Worm (Caenorhabditis elegans) whole organism, early embryonic: ENCODE results near the gene ZK1320.2.

Source experiments
- hnd-1 ChIP-seq: sonication (generic microtip); optimal IDR thresholded peaks from 2 replicates; lab custom pipeline; 2016; ENCODE audit warnings: missing genetic modification characterization, missing compliant biosample characterization
- scrt-1 ChIP-seq: fragments of 200-800 bp; sonication (Bioruptor generic); IDR thresholded peaks from 2 replicates; pipeline ENCODE4 v1.3.6; 2022; ENCODE audit warnings: missing genetic modification characterization, missing compliant biosample characterization

DNA sequence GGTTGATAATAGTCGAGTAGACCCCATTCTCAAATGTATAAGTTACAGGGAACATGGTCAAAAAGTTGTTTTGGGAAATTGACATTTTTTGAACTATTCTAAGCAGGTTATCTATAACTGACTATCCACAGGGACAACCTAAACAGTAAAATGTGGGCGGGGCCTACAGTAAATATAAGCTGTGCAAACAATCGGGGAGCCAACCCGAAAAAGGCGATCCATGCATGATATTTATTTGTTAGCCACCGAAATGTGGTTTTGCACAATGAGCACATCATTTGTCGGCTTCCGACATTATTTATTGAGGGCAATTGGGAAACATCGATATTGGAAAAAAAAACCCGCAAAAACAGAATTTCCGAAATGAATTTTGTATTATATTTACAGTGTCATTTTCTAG, 44.1 kb downstream of the ZK1320.2 start, which contains the start of gene hlh-6:
- no peak for TF ChIP-seq hnd-1 (tag; lab: Kevin White, UChicago)
- TF ChIP-seq scrt-1: no peak
